Fruit fly (Drosophila melanogaster): ENCODE data around the gene CG43147.

Gene CG43147

dm6 chr3L:13301787-13302186 is 1.8 kb upstream of the CG43147 start:
- TF ChIP-seq Myc (optimal IDR thresholded peaks at IDR 0.05) (peak; percentile 67), Vsx2 (GFP tag; optimal IDR thresholded peaks at IDR 0.05; ENCODE audit: partially characterized antibody) (peak; percentile 32), foxo (GFP tag; optimal IDR thresholded peaks at IDR 0.05) (no peak)

- no peak for TF ChIP-seq Hnf4 (GFP tag; optimal IDR thresholded peaks at IDR 0.05)
- TF ChIP-seq Hr83 (GFP tag; optimal IDR thresholded peaks at IDR 0.05; ENCODE audit: poor library complexity, severe bottlenecking), result no peak
- TF ChIP-seq OdsH (GFP tag; optimal IDR thresholded peaks at IDR 0.05), result no peak
- no peak for TF ChIP-seq Sp1 (GFP tag; optimal IDR thresholded peaks at IDR 0.05)
- no peak for TF ChIP-seq h (GFP tag; optimal IDR thresholded peaks at IDR 0.05)
- TF ChIP-seq psq (GFP tag; optimal IDR thresholded peaks at IDR 0.05), result no peak
- no peak for TF ChIP-seq foxo (GFP tag; optimal IDR thresholded peaks at IDR 0.05)
- no peak for TF ChIP-seq CG9705 (GFP tag; optimal IDR thresholded peaks at IDR 0.05)
- no peak for TF ChIP-seq Rel (GFP tag; optimal IDR thresholded peaks at IDR 0.05)
- no peak for TF ChIP-seq Rel (tag; optimal IDR thresholded peaks at IDR 0.05)
Measured at dm6 chr3L:13301335-13301734, 1.4 kb upstream of the CG43147 start, which contains the start of gene SP. Gene SP (plus strand): TSS chr3L:13301635.

- no peak for TF ChIP-seq sage (GFP tag; optimal IDR thresholded peaks at IDR 0.05)
Measured at dm6 chr3L:13298923-13299322, 1.0 kb downstream of the CG43147 start, which contains the start of gene CG42481. Gene CG42481 (minus strand): TSS chr3L:13299023.

dm6 chr3L:13296760-13297159 is 3.2 kb downstream of the CG43147 start, which contains the start of gene Sfp70A4:
Gene Sfp70A4 (minus strand): TSS chr3L:13296860.
- no peak for TF ChIP-seq psq (GFP tag; optimal IDR thresholded peaks at IDR 0.05)
- TF ChIP-seq CG9705 (GFP tag; optimal IDR thresholded peaks at IDR 0.05), result no peak
- no peak for TF ChIP-seq fru (GFP tag; optimal IDR thresholded peaks at IDR 0.05)
- TF ChIP-seq Mio (GFP tag; optimal IDR thresholded peaks at IDR 0.05), result no peak
- TF ChIP-seq lola (GFP tag; optimal IDR thresholded peaks at IDR 0.05), result no peak
- no peak for TF ChIP-seq usp (GFP tag; optimal IDR thresholded peaks at IDR 0.05)
- no peak for TF ChIP-seq ey (GFP tag; optimal IDR thresholded peaks at IDR 0.05)
- TF ChIP-seq sv (GFP tag; optimal IDR thresholded peaks at IDR 0.05), result no peak
- TF ChIP-seq brk (GFP tag; optimal IDR thresholded peaks at IDR 0.05), result no peak
- TF ChIP-seq Sp1 (GFP tag; optimal IDR thresholded peaks at IDR 0.05), result no peak
- TF ChIP-seq pan (optimal IDR thresholded peaks at IDR 0.05), result no peak
- TF ChIP-seq dl (GFP tag; optimal IDR thresholded peaks at IDR 0.05; ENCODE audit: insufficient read depth in 1 of 2, partially characterized antibody in 2 of 2), result no peak
- no peak for TF ChIP-seq Rel (GFP tag; optimal IDR thresholded peaks at IDR 0.05)
- TF ChIP-seq Rel (tag; optimal IDR thresholded peaks at IDR 0.05), result no peak
- no peak for TF ChIP-seq h (GFP tag; optimal IDR thresholded peaks at IDR 0.05)

dm6 chr3L:13295675-13296074 is 4.3 kb downstream of the CG43147 start:
- TF ChIP-seq h (GFP tag; optimal IDR thresholded peaks at IDR 0.05) (no peak), woc (GFP tag; optimal IDR thresholded peaks at IDR 0.05) (no peak), Mio (GFP tag; optimal IDR thresholded peaks at IDR 0.05) (no peak), Dif (GFP tag; optimal IDR thresholded peaks at IDR 0.05; ENCODE audit: partially characterized antibody) (no peak), usp (GFP tag; optimal IDR thresholded peaks at IDR 0.05) (no peak), fru (GFP tag; optimal IDR thresholded peaks at IDR 0.05) (no peak)

dm6 chr3L:13288161-13288560 is 11.8 kb downstream of the CG43147 start:
- TF ChIP-seq h (GFP tag; optimal IDR thresholded peaks at IDR 0.05), result peak; percentile 2
- TF ChIP-seq fru (GFP tag; optimal IDR thresholded peaks at IDR 0.05), result peak; percentile 8
- no peak for TF ChIP-seq GATAd (GFP tag; optimal IDR thresholded peaks at IDR 0.05)
- no peak for TF ChIP-seq lola (GFP tag; optimal IDR thresholded peaks at IDR 0.05)
- peak; percentile 7 for TF ChIP-seq ey (GFP tag; optimal IDR thresholded peaks at IDR 0.05)

- TF ChIP-seq dmrt93B (GFP tag; optimal IDR thresholded peaks at IDR 0.05), result no peak
- TF ChIP-seq dsf (GFP tag; optimal IDR thresholded peaks at IDR 0.05; ENCODE audit: borderline replicate concordance), result no peak
- no peak for TF ChIP-seq Abd-B (GFP tag; optimal IDR thresholded peaks at IDR 0.05)
- TF ChIP-seq tai (GFP tag; optimal IDR thresholded peaks at IDR 0.05), result no peak
- no peak for TF ChIP-seq foxo (GFP tag; optimal IDR thresholded peaks at IDR 0.05)
- TF ChIP-seq sv (GFP tag; optimal IDR thresholded peaks at IDR 0.05), result no peak
- TF ChIP-seq Hnf4 (GFP tag; optimal IDR thresholded peaks at IDR 0.05), result no peak
- no peak for TF ChIP-seq Dfd (GFP tag; optimal IDR thresholded peaks at IDR 0.05)
Measured at dm6 chr3L:13286640-13287039, 13.3 kb downstream of the CG43147 start.

Measured in whole organism, wandering third instar larva.